Worm (Caenorhabditis elegans): Measurements from ENCODE around the gene str-250.

Gene str-250

ce11 chrV:13918341-13918740, at the start of gene str-250:
Gene str-250, plus strand, starts transcription at chrV:13918641.
- TF ChIP-seq tbx-7 (tag; optimal IDR thresholded peaks at IDR 0.05) (no peak), hlh-8 (tag; optimal IDR thresholded peaks at IDR 0.05) (no peak)

ce11 chrV:13868886-13869285, 49.6 kb upstream of the str-250 start:
- TF ChIP-seq ceh-19 (GFP tag; optimal IDR thresholded peaks at IDR 0.05): peak; percentile 51
- TF ChIP-seq pat-9 (tag; optimal IDR thresholded peaks at IDR 0.05): peak; percentile 50
- peak; percentile 33 for TF ChIP-seq lin-11 (tag; optimal IDR thresholded peaks at IDR 0.05)
- TF ChIP-seq gmeb-2 (tag; optimal IDR thresholded peaks at IDR 0.05): peak; percentile 29
- TF ChIP-seq ceh-6 (GFP tag; optimal IDR thresholded peaks at IDR 0.05): peak; percentile 51

ce11 chrV:13869551-13869950, 48.9 kb upstream of the str-250 start:
- TF ChIP-seq ref-2 (tag; optimal IDR thresholded peaks at IDR 0.05): no peak
- TF ChIP-seq pqm-1 (tag; optimal IDR thresholded peaks at IDR 0.05): no peak

ce11 chrV:13872895-13873294, 45.5 kb upstream of the str-250 start, which contains the start of gene cpt-5:
Gene cpt-5, plus strand, starts transcription at chrV:13873195.
- TF ChIP-seq fax-1 (tag; optimal IDR thresholded peaks at IDR 0.05) (no peak), ceh-24 (tag; optimal IDR thresholded peaks at IDR 0.05) (no peak), rnt-1 (tag; optimal IDR thresholded peaks at IDR 0.05) (no peak)

- TF ChIP-seq pqm-1 (tag; optimal IDR thresholded peaks at IDR 0.05) (no peak), unc-42 (tag; optimal IDR thresholded peaks at IDR 0.05) (no peak), eyg-1 (tag; optimal IDR thresholded peaks at IDR 0.05) (no peak), ceh-30 (tag; optimal IDR thresholded peaks at IDR 0.05) (no peak), ceh-45 (GFP tag; IDR thresholded peaks at IDR 0.05) (no peak), ceh-24 (tag; optimal IDR thresholded peaks at IDR 0.05) (no peak), ceh-14 (tag; optimal IDR thresholded peaks at IDR 0.05) (no peak), pros-1 (tag; optimal IDR thresholded peaks at IDR 0.05) (no peak), odd-2 (tag; optimal IDR thresholded peaks at IDR 0.05) (no peak), syd-9 (tag; optimal IDR thresholded peaks at IDR 0.05) (no peak), elt-4 (tag; optimal IDR thresholded peaks at IDR 0.05) (no peak), Y22D7AL.16 (tag; optimal IDR thresholded peaks at IDR 0.05) (no peak), unc-3 (GFP tag; conservative IDR thresholded peaks at IDR 0.05) (no peak), unc-3 (tag; optimal IDR thresholded peaks at IDR 0.05) (no peak), zip-5 (tag; optimal IDR thresholded peaks at IDR 0.05) (no peak), fax-1 (tag; optimal IDR thresholded peaks at IDR 0.05) (no peak), ama-1 (optimal IDR thresholded peaks at IDR 0.05) (no peak), fkh-10 (GFP tag; optimal IDR thresholded peaks at IDR 0.05) (no peak), madf-2 (tag; optimal IDR thresholded peaks at IDR 0.05) (no peak), ets-4 (tag; optimal IDR thresholded peaks at IDR 0.05) (no peak)
Measured at ce11 chrV:13873323-13873722, 45.1 kb upstream of the str-250 start.

- TF ChIP-seq ceh-19 (GFP tag; optimal IDR thresholded peaks at IDR 0.05) (no peak), pag-3 (tag; optimal IDR thresholded peaks at IDR 0.05; ENCODE audit: borderline replicate concordance) (no peak), unc-42 (tag; optimal IDR thresholded peaks at IDR 0.05) (no peak), pha-4 (tag; optimal IDR thresholded peaks at IDR 0.05) (no peak), unc-55 (GFP tag; optimal IDR thresholded peaks at IDR 0.05) (no peak), ceh-14 (tag; optimal IDR thresholded peaks at IDR 0.05) (no peak), elt-2 (tag; optimal IDR thresholded peaks at IDR 0.05) (no peak), rnt-1 (tag; optimal IDR thresholded peaks at IDR 0.05) (no peak), elt-4 (tag; optimal IDR thresholded peaks at IDR 0.05) (no peak), pqm-1 (tag; optimal IDR thresholded peaks at IDR 0.05) (no peak)
Measured at ce11 chrV:13876529-13876928, 41.9 kb upstream of the str-250 start, which contains the start of gene T22G5.1. Gene T22G5.1, plus strand, starts transcription at chrV:13876829.
